Fruit fly (Drosophila melanogaster) whole organism, adult: ENCODE measurements around the gene CG13049.

Source experiments
- CG11617 ChIP-seq: fragments of 200-800 bp; sonication (Bioruptor generic); optimal IDR thresholded peaks from 2 replicates; lab custom pipeline; 2017; ENCODE audit warnings: mild to moderate bottlenecking, missing biosample characterization, missing genetic modification reagents, missing genetic modification characterization
- CG12768 ChIP-seq: fragments of 200-800 bp; sonication (Bioruptor generic); optimal IDR thresholded peaks from 2 replicates; lab custom pipeline; 2017; ENCODE audit warnings: missing biosample characterization, missing genetic modification characterization, mild to moderate bottlenecking, moderate library complexity, missing genetic modification reagents
- CG14711 ChIP-seq: fragments of 200-800 bp; sonication (Bioruptor generic); optimal IDR thresholded peaks from 2 replicates; lab custom pipeline; 2018; ENCODE audit warnings: missing biosample characterization, mild to moderate bottlenecking, missing genetic modification characterization, moderate library complexity
- CG1620 ChIP-seq: fragments of 200-800 bp; sonication (Bioruptor generic); optimal IDR thresholded peaks from 2 replicates; lab custom pipeline; 2016; ENCODE audit warnings: missing biosample characterization, missing genetic modification characterization
- CG33017 ChIP-seq: fragments of 200-800 bp; sonication (Bioruptor generic); optimal IDR thresholded peaks from 2 replicates; lab custom pipeline; 2018; ENCODE audit warnings: missing biosample characterization, mild to moderate bottlenecking, missing genetic modification characterization, moderate library complexity
- CG5204 ChIP-seq: fragments of 200-800 bp; sonication (Bioruptor generic); optimal IDR thresholded peaks from 2 replicates; lab custom pipeline; 2016; ENCODE audit warnings: missing biosample characterization, missing genetic modification characterization
- CG7045 ChIP-seq: fragments of 200-800 bp; sonication (Bioruptor generic); optimal IDR thresholded peaks from 2 replicates; lab custom pipeline; 2017; ENCODE audit warnings: missing biosample characterization, mild to moderate bottlenecking, missing genetic modification characterization
- CG7101 ChIP-seq: fragments of 200-800 bp; sonication (Bioruptor generic); optimal IDR thresholded peaks from 2 replicates; lab custom pipeline; 2018; ENCODE audit warnings: missing biosample characterization, mild to moderate bottlenecking, missing genetic modification characterization, moderate library complexity
- Clk ChIP-seq: fragments of 200-800 bp; sonication (Bioruptor generic); optimal IDR thresholded peaks from 2 replicates; lab custom pipeline; 2017; ENCODE audit warnings: missing biosample characterization, missing genetic modification characterization
- Crg-1 ChIP-seq: fragments of 200-800 bp; sonication (Bioruptor generic); optimal IDR thresholded peaks from 2 replicates; lab custom pipeline; 2016; ENCODE audit warnings: missing biosample characterization, missing genetic modification characterization
- Hr96 ChIP-seq: fragments of 200-800 bp; sonication (Bioruptor generic); optimal IDR thresholded peaks from 2 replicates; lab custom pipeline; 2016; ENCODE audit warnings: missing biosample characterization, missing genetic modification characterization
- Mnt ChIP-seq: fragments of 200-800 bp; sonication (Bioruptor generic); optimal IDR thresholded peaks from 2 replicates; lab custom pipeline; 2016; ENCODE audit warnings: missing biosample characterization, mild to moderate bottlenecking, missing genetic modification characterization
- bab1 ChIP-seq: fragments of 200-800 bp; sonication (Bioruptor generic); optimal IDR thresholded peaks from 3 replicates; lab custom pipeline; 2019; ENCODE audit warnings: missing biosample characterization, mild to moderate bottlenecking, missing genetic modification characterization, moderate library complexity
- cic ChIP-seq: fragments of 200-800 bp; sonication (Bioruptor generic); optimal IDR thresholded peaks from 2 replicates; lab custom pipeline; 2017; ENCODE audit warnings: missing biosample characterization, mild to moderate bottlenecking, missing genetic modification characterization, moderate library complexity
- cnc ChIP-seq, 2 experiments: fragments of >200 bp; optimal IDR thresholded peaks; 2 replicates each; lab custom pipeline; 2017
- kay ChIP-seq: fragments of 200-800 bp; sonication (Bioruptor generic); peaks from one replicate; lab custom pipeline; 2016; ENCODE audit warnings: missing biosample characterization, missing genetic modification characterization, borderline replicate concordance
- ovo ChIP-seq: fragments of 200-800 bp; sonication (Bioruptor generic); optimal IDR thresholded peaks from 2 replicates; lab custom pipeline; 2016; ENCODE audit warnings: missing biosample characterization, missing genetic modification characterization
- pad ChIP-seq: fragments of 200-800 bp; sonication (Bioruptor generic); optimal IDR thresholded peaks from 3 replicates; lab custom pipeline; 2017; ENCODE audit warnings: missing biosample characterization, missing genetic modification characterization, mild to moderate bottlenecking, moderate library complexity, missing genetic modification reagents
- tj ChIP-seq: fragments of 200-800 bp; sonication (Bioruptor generic); optimal IDR thresholded peaks from 3 replicates; lab custom pipeline; 2017; ENCODE audit warnings: missing biosample characterization, mild to moderate bottlenecking, missing genetic modification characterization, moderate library complexity
- toe ChIP-seq: fragments of 200-800 bp; sonication (Bioruptor generic); optimal IDR thresholded peaks from 2 replicates; lab custom pipeline; 2016; ENCODE audit warnings: missing biosample characterization, missing genetic modification characterization

Gene CG13049

DNA sequence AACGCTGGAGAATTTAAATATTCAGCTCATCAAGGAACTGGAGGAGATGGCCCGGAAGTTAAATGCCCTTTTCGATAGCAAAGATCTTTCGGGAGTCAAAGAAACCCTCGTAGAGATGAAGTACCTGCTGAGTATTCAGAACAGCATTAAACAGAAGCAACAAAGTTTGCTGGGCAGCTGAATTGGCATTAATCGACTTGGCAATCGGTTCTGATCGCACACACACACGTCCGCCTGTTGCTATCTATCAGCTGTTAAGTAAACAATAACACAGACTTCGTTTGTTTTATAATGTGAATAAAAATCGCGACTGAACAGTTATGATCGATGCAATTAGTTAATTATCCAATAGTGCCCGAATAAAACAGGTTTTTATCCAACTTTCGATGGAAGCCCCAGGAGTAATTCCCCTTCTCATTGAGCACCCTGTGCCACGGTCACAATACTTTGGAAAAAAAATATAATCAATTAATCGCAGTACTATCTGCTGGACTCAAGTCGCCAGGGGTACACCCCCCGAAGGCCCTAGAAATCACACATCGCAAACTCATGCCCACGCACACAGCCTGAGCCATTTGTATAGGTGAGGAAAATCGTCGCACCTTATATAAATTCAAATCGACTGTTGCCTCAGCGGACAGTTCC is 47.8 kb downstream of the CG13049 start:
- TF ChIP-seq bab1 (GFP tag; lab: Kevin White, UChicago) (no peak), tj (peak; percentile 79), CG5204 (GFP tag; lab: Kevin White, UChicago) (no peak), cic (peak; percentile 65), CG1620 (GFP tag; lab: Kevin White, UChicago) (no peak), ovo (peak; percentile 34), CG7101 (peak; percentile 48), Clk (GFP tag; lab: Kevin White, UChicago) (no peak), Hr96 (GFP tag; lab: Kevin White, UChicago) (no peak), toe (GFP tag; lab: Kevin White, UChicago) (peak; percentile 21), cnc (optimal IDR thresholded peaks at IDR 0.05; lab: Kevin White, UChicago) (peak in 1 of 2 experiments; percentile 53), CG14711 (tag; lab: Kevin White, UChicago) (peak; percentile 23), kay (GFP tag; lab: Kevin White, UChicago) (peak; percentile 89), CG7045 (GFP tag; lab: Kevin White, UChicago) (peak; percentile 16), Mnt (GFP tag; lab: Kevin White, UChicago) (peak; percentile 43), pad (GFP tag; lab: Kevin White, UChicago) (no peak), CG12768 (GFP tag; lab: Kevin White, UChicago) (peak; percentile 70), CG33017 (tag; lab: Kevin White, UChicago) (peak; percentile 28), Crg-1 (GFP tag; lab: Kevin White, UChicago) (no peak), CG11617 (GFP tag; lab: Kevin White, UChicago) (peak; percentile 61)

DNA sequence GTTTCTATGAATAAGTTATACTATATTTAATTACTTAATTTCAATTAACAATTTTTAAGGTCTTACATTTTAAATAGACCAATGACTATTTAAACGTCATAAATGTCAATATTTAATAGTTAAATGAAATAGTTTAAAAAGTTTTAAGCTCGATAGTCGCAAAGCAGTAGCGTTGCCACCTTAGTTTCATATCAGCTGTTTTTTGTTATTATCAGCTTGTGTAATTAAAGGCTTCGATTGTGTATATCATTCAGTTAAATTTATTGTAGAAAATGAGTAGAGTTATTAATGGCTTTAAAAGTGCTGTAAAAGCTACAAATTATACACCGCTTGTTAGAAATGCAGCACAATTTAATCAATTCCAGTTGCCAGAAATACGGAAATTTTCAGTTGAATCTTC is 48.8 kb downstream of the CG13049 start, which contains the start of gene Hsc20:
Gene Hsc20 (plus strand): TSS at position 204 of the 400 bp plus-strand sequence.
- peak; percentile 9 for TF ChIP-seq kay (GFP tag; lab: Kevin White, UChicago)
- peak; percentile 10 for TF ChIP-seq bab1 (GFP tag; lab: Kevin White, UChicago)
- no peak for TF ChIP-seq toe (GFP tag; lab: Kevin White, UChicago)

DNA sequence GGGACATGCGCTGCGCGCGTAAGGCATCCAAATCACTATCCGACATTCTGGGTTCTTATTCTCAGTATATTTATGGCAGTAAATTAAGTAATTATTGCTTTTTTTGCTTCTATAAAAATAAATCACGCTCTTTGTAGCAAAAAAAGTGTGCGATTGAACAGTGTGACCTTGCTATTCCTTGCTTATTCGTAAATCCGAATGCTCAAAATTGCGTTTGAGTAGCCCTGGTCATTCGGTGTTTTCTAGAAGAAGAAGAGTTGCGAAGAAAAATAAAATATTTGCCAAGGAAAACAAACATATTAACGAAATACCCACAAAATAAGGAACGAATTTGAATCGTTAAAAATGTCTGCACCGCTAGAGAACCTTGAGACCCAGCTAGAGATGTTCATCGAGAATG is 49.9 kb downstream of the CG13049 start, which contains the start of the genes PDCD-5 and MED10:
Gene PDCD-5 (minus strand): TSS at position 182 of the 400 bp plus-strand sequence.
Gene MED10 (plus strand): TSS at position 228 of the 400 bp plus-strand sequence.
- TF ChIP-seq CG1620 (GFP tag; lab: Kevin White, UChicago) = peak; percentile 19
- no peak for TF ChIP-seq Crg-1 (GFP tag; lab: Kevin White, UChicago)
- TF ChIP-seq CG12768 (GFP tag; lab: Kevin White, UChicago) = no peak
- no peak for TF ChIP-seq toe (GFP tag; lab: Kevin White, UChicago)
- no peak for TF ChIP-seq CG7045 (GFP tag; lab: Kevin White, UChicago)
- TF ChIP-seq tj = no peak
- no peak for TF ChIP-seq ovo
- peak; percentile 28 for TF ChIP-seq cic
- peak; percentile 70 for TF ChIP-seq bab1 (GFP tag; lab: Kevin White, UChicago)
- TF ChIP-seq CG7101 = peak; percentile 11
- TF ChIP-seq Mnt (GFP tag; lab: Kevin White, UChicago) = peak; percentile 54
- TF ChIP-seq CG14711 (tag; lab: Kevin White, UChicago) = peak; percentile 40
- TF ChIP-seq CG11617 (GFP tag; lab: Kevin White, UChicago) = no peak
- TF ChIP-seq CG5204 (GFP tag; lab: Kevin White, UChicago) = no peak
